Fruit fly (Drosophila melanogaster): ENCODE measurements around the gene Ilp5.
"Not testable (repeated sequence)": the region's sequence is repeated elsewhere in the genome, so short reads cannot be mapped to it uniquely, and the experiment has no call there.

Gene Ilp5

dm6 chr3L:9804125-9804524 is 19.6 kb downstream of the Ilp5 start, which contains the start of gene Ilp4:
TSS of gene Ilp4 (minus strand) at chr3L:9804263.
- no peak for TF ChIP-seq CG14711 (tag; optimal IDR thresholded peaks at IDR 0.05)
- no peak for TF ChIP-seq CG7045 (GFP tag; optimal IDR thresholded peaks at IDR 0.05)
- no peak for TF ChIP-seq Crg-1 (GFP tag; optimal IDR thresholded peaks at IDR 0.05)
- TF ChIP-seq cnc (optimal IDR thresholded peaks at IDR 0.05) = no peak
- TF ChIP-seq CG11617 (GFP tag; optimal IDR thresholded peaks at IDR 0.05) = no peak
- TF ChIP-seq CG33017 (tag; optimal IDR thresholded peaks at IDR 0.05) = no peak
- no peak for TF ChIP-seq tj (GFP tag; optimal IDR thresholded peaks at IDR 0.05)
- TF ChIP-seq CG7101 (tag; optimal IDR thresholded peaks at IDR 0.05) = no peak
- TF ChIP-seq Clk (GFP tag; optimal IDR thresholded peaks at IDR 0.05) = no peak
- TF ChIP-seq pad (GFP tag; optimal IDR thresholded peaks at IDR 0.05) = no peak
- TF ChIP-seq kay (GFP tag; ENCODE audit: borderline replicate concordance) = no peak
- TF ChIP-seq toe (GFP tag; optimal IDR thresholded peaks at IDR 0.05) = no peak
- no peak for TF ChIP-seq bab1 (GFP tag; optimal IDR thresholded peaks at IDR 0.05)

DNA sequence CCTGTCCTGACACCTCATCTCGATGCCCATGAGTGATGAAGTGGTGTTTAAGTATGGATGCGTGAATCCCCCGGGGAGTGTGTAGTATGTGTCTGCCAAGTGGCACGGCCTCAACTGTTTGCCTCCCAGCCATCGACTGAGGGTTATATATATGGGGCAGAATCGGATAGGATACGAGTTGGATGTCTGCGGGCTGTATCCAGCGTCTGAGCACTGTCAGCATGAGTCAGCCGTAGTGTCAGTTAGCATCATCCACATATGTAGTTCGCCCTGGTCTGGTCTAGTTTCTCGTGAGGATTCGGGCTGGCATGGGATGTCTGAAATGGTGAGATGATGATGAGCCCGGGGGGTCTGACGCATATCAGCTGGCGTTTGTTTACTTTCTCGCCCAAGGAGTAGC is 21.7 kb downstream of the Ilp5 start, which contains the start of gene Ilp3:
Ilp3 (minus strand) TSS at position 101 of the 400 bp plus-strand sequence.
- TF ChIP-seq Mnt (GFP tag; optimal IDR thresholded peaks at IDR 0.05) (no peak), cic (GFP tag; optimal IDR thresholded peaks at IDR 0.05) (no peak), CG11617 (GFP tag; optimal IDR thresholded peaks at IDR 0.05) (no peak), tj (GFP tag; optimal IDR thresholded peaks at IDR 0.05) (no peak), CG12768 (GFP tag; optimal IDR thresholded peaks at IDR 0.05) (no peak), Crg-1 (GFP tag; optimal IDR thresholded peaks at IDR 0.05) (no peak), CG1620 (GFP tag; optimal IDR thresholded peaks at IDR 0.05) (no peak), Hr96 (GFP tag; optimal IDR thresholded peaks at IDR 0.05) (no peak), CG33017 (tag; optimal IDR thresholded peaks at IDR 0.05) (no peak), Clk (GFP tag; optimal IDR thresholded peaks at IDR 0.05) (no peak), cnc (optimal IDR thresholded peaks at IDR 0.05) (no peak)

- TF ChIP-seq Mnt (GFP tag; optimal IDR thresholded peaks at IDR 0.05) (no peak), Clk (GFP tag; optimal IDR thresholded peaks at IDR 0.05) (no peak), Crg-1 (GFP tag; optimal IDR thresholded peaks at IDR 0.05) (no peak), CG5204 (GFP tag; optimal IDR thresholded peaks at IDR 0.05) (no peak), toe (GFP tag; optimal IDR thresholded peaks at IDR 0.05) (no peak)
Measured at dm6 chr3L:9799398-9799797, 24.3 kb downstream of the Ilp5 start, which contains the start of gene Ilp2. TSS of gene Ilp2 (plus strand) at chr3L:9799698.

DNA sequence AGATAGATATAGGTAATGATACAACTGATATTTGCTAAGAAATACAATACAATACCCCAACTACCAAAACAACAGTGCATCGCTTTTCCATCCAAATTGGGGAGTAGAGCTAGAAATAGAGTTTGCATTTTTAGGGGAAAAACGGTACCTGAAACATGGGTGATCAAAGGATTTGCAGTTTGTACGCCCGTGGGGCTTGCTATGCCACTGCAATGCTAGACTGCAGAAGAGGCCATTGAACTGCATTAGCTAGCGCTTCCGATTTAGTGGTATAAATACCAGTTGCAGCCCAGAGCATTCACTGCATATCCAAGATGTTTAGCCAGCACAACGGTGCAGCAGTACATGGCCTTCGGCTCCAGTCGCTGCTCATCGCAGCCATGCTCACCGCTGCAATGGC is 25.6 kb downstream of the Ilp5 start, which contains the start of gene Ilp1:
Ilp1 (plus strand) TSS at position 301 of the 400 bp plus-strand sequence.
- not testable (repeated sequence) for TF ChIP-seq CG14711 (tag; optimal IDR thresholded peaks at IDR 0.05); Crg-1 (GFP tag; optimal IDR thresholded peaks at IDR 0.05); Clk (GFP tag; optimal IDR thresholded peaks at IDR 0.05)

DNA sequence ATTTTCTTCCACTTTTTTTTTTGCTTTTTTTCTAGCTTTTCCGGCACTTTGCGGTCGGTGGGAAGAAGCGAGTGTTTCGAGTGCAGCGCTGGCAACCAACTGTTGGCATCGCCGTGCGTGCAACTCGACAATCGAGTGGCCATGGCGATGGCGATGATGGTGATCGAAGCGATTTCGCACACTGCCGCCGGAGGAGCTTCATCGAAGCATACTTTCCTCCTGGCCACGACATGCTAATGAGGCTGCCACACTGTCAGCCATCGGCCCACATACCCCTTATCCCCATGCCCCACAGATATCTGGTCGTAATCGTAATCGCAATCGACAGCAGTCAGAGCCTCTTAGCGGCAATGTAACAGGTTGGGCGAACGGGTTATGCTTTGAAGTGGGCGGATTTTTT is 26.1 kb downstream of the Ilp5 start, which contains the start of gene Zasp67:
Zasp67 (minus strand) TSS at position 101 of the 400 bp plus-strand sequence.
- TF ChIP-seq toe (GFP tag; optimal IDR thresholded peaks at IDR 0.05) = no peak
- no peak for TF ChIP-seq CG12768 (GFP tag; optimal IDR thresholded peaks at IDR 0.05)
- no peak for TF ChIP-seq pad (GFP tag; optimal IDR thresholded peaks at IDR 0.05)
- no peak for TF ChIP-seq CG33017 (tag; optimal IDR thresholded peaks at IDR 0.05)
- TF ChIP-seq Hr96 (GFP tag; optimal IDR thresholded peaks at IDR 0.05) = no peak
- TF ChIP-seq CG5204 (GFP tag; optimal IDR thresholded peaks at IDR 0.05) = no peak
- TF ChIP-seq kay (GFP tag; ENCODE audit: borderline replicate concordance) = no peak
- TF ChIP-seq bab1 (GFP tag; optimal IDR thresholded peaks at IDR 0.05) = no peak
- no peak for TF ChIP-seq Clk (GFP tag; optimal IDR thresholded peaks at IDR 0.05)
- TF ChIP-seq CG14711 (tag; optimal IDR thresholded peaks at IDR 0.05) = no peak
- no peak for TF ChIP-seq CG11617 (GFP tag; optimal IDR thresholded peaks at IDR 0.05)
- TF ChIP-seq tj (GFP tag; optimal IDR thresholded peaks at IDR 0.05) = no peak
- no peak for TF ChIP-seq ovo (GFP tag; optimal IDR thresholded peaks at IDR 0.05)
- TF ChIP-seq Crg-1 (GFP tag; optimal IDR thresholded peaks at IDR 0.05) = no peak
- TF ChIP-seq cic (GFP tag; optimal IDR thresholded peaks at IDR 0.05) = no peak
- TF ChIP-seq cnc (optimal IDR thresholded peaks at IDR 0.05) = no peak

DNA sequence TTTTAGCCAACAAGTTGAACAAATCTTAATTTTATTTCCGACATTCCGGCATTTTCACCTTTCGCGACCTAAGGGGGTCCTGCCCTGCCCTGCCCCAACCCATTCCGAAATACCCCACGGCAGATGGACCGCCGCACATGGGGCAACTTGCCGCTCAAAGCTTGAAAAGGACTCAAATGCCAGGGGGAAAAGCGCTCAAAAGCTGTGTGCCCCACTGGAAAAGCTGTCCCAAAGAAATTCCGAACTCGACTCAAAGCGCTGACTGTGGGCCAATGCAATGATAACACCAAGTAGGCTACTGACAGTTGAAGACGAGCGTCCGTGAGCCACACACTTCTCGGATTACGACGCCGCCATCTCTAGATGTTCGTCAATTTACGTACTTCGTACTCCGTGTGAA is 37.0 kb downstream of the Ilp5 start, which contains the start of gene CG32052:
CG32052 (plus strand) TSS at position 301 of the 400 bp plus-strand sequence.
- TF ChIP-seq Crg-1 (GFP tag; optimal IDR thresholded peaks at IDR 0.05) = no peak
- TF ChIP-seq CG5204 (GFP tag; optimal IDR thresholded peaks at IDR 0.05) = no peak
- no peak for TF ChIP-seq Hr96 (GFP tag; optimal IDR thresholded peaks at IDR 0.05)
- TF ChIP-seq toe (GFP tag; optimal IDR thresholded peaks at IDR 0.05) = no peak
- no peak for TF ChIP-seq Clk (GFP tag; optimal IDR thresholded peaks at IDR 0.05)
- no peak for TF ChIP-seq CG14711 (tag; optimal IDR thresholded peaks at IDR 0.05)

DNA sequence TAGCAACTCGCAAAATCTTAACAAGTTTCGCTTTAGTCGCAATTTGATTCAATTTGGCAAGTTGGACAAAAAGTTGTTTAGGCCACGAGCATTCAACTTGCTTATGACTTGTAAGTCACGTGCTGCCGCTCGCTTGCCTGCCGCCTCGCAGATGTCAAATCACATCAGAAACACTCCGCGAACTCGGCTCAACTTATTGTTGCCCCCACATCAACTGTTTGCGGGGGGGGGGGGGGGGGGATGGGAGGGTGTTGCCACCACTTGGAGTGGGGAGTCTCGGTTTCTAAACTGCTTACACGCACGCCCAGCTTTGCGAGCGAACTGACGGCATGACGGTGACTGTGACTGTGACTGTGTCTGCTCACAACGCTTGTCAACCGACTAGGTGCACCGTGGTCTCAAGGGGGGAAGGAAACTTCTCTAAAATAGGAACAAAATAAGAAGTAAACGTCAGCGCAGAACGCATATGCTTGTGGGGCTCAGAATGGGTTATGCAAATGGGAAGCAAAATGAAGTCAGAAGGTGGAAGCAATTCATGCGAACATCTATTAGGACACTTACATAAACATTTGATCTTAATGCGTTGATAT is 46.8 kb downstream of the Ilp5 start:
- TF ChIP-seq CG7045 (GFP tag; optimal IDR thresholded peaks at IDR 0.05) = no peak
- no peak for TF ChIP-seq Hr96 (GFP tag; optimal IDR thresholded peaks at IDR 0.05)
- TF ChIP-seq CG5204 (GFP tag; optimal IDR thresholded peaks at IDR 0.05) = no peak

Measured in whole organism, adult.